Worm (Caenorhabditis elegans) whole organism, L4 larva: Measurements from ENCODE around the gene T04B2.3.

ENCODE experiments used
- ZK337.2 ChIP-seq: fragments of 200-800 bp; sonication (Bioruptor generic); IDR thresholded peaks from 2 replicates; pipeline ENCODE4 v1.3.6; 2022; ENCODE audit warnings: missing genetic modification reagents, missing genetic modification characterization, missing compliant biosample characterization
- ama-1 ChIP-seq: fragments of 150-350 bp; optimal IDR thresholded peaks from 2 replicates; lab custom pipeline; 2014; ENCODE audit warnings: inconsistent platforms, mixed read lengths
- fos-1 ChIP-seq: fragments of 150-350 bp; optimal IDR thresholded peaks from 2 replicates; lab custom pipeline; 2014; ENCODE audit warnings: missing biosample characterization, missing genetic modification characterization
- lin-13 ChIP-seq: fragments of 150-350 bp; optimal IDR thresholded peaks from 2 replicates; lab custom pipeline; 2014; ENCODE audit warnings: missing biosample characterization, missing genetic modification reagents, missing genetic modification characterization
- lin-39 ChIP-seq: fragments of 150-350 bp; optimal IDR thresholded peaks from 2 replicates; lab custom pipeline; 2014; ENCODE audit warnings: missing biosample characterization, missing genetic modification reagents, missing genetic modification characterization
- nhr-102 ChIP-seq: sonication (generic microtip); optimal IDR thresholded peaks from 2 replicates; lab custom pipeline; 2016; ENCODE audit warnings: mild to moderate bottlenecking, missing genetic modification characterization, moderate library complexity, missing compliant biosample characterization
- unc-62 ChIP-seq, 3 experiments: fragments of 150-350 bp in 1 of 3; sonication (generic microtip); optimal IDR thresholded peaks in 2 of 3; peaks in 1 of 3; 1 replicate in 1 of 3; 2 replicates in 2 of 3; lab custom pipeline; 2014 to 2017; ENCODE audit warnings: missing biosample characterization in 3 of 3, missing genetic modification characterization in 3 of 3, missing genetic modification reagents in 3 of 3, missing genotype in 1 of 3

ce11 chrIV:10096881-10097280 is 49.7 kb downstream of the T04B2.3 start, which contains the start of gene dis-3:
- TF ChIP-seq nhr-102 (tag; lab: Kevin White, UChicago) = no peak
- TF ChIP-seq ZK337.2 = no peak
- TF ChIP-seq lin-39 (tag; lab: Kevin White, UChicago) = no peak
- no peak for TF ChIP-seq fos-1 (tag; lab: Kevin White, UChicago)
- TF ChIP-seq ama-1 (lab: Kevin White, UChicago) = no peak
- TF ChIP-seq unc-62 (GFP tag; optimal IDR thresholded peaks at IDR 0.05 in 1 of 2; lab: Kevin White, UChicago) = no peak
- TF ChIP-seq unc-62 (tag; optimal IDR thresholded peaks at IDR 0.05; lab: Kevin White, UChicago) = no peak
- no peak for TF ChIP-seq lin-13 (GFP tag; lab: Kevin White, UChicago)
